Worm (Caenorhabditis elegans) whole organism, mixed stage, embryonic: ENCODE data around the gene ocr-4.

ENCODE experiments used
- blmp-1 ChIP-seq: fragments of 150-350 bp; optimal IDR thresholded peaks from 2 replicates; lab custom pipeline; 2014; ENCODE audit warnings: missing biosample characterization, missing genetic modification characterization
- elt-1 ChIP-seq: sonication (generic microtip); optimal IDR thresholded peaks from 2 replicates; lab custom pipeline; 2017; ENCODE audit warnings: missing genetic modification characterization, mild to moderate bottlenecking, missing compliant biosample characterization, antibody characterized with exemption, moderate library complexity, borderline replicate concordance; ENCODE audit not compliant: insufficient read depth
- elt-3 ChIP-seq: fragments of 150-350 bp; optimal IDR thresholded peaks from 2 replicates; lab custom pipeline; 2014; ENCODE audit warnings: missing biosample characterization, missing genetic modification characterization
- lin-13 ChIP-seq: fragments of 150-350 bp; optimal IDR thresholded peaks from 2 replicates; lab custom pipeline; 2014; ENCODE audit warnings: missing biosample characterization, missing genetic modification characterization
- mep-1 ChIP-seq: fragments of 150-350 bp; optimal IDR thresholded peaks from 2 replicates; lab custom pipeline; 2017; ENCODE audit warnings: missing biosample characterization, missing genetic modification reagents, missing genetic modification characterization, inconsistent platforms
- nhr-237 ChIP-seq: fragments of 150-350 bp; optimal IDR thresholded peaks from 2 replicates; lab custom pipeline; 2014; ENCODE audit warnings: missing biosample characterization, missing genetic modification characterization
- pha-4 ChIP-seq: fragments of 150-350 bp; optimal IDR thresholded peaks from 2 replicates; lab custom pipeline; 2018; ENCODE audit warnings: missing biosample characterization, missing genetic modification reagents, missing genetic modification characterization
- unc-39 ChIP-seq: fragments of 150-350 bp; optimal IDR thresholded peaks from 2 replicates; lab custom pipeline; 2014; ENCODE audit warnings: missing biosample characterization, missing genetic modification characterization
- unc-62 ChIP-seq: fragments of 150-350 bp; optimal IDR thresholded peaks from 2 replicates; lab custom pipeline; 2014; ENCODE audit warnings: missing biosample characterization, missing genetic modification reagents, missing genetic modification characterization
- ztf-11 ChIP-seq: fragments of 150-350 bp; optimal IDR thresholded peaks from 2 replicates; lab custom pipeline; 2014; ENCODE audit warnings: missing biosample characterization, missing genetic modification characterization

- TF ChIP-seq lin-13 (tag; lab: Kevin White, UChicago) (no peak), blmp-1 (no peak), pha-4 (no peak), nhr-237 (tag; lab: Kevin White, UChicago) (no peak), unc-39 (no peak), unc-62 (GFP tag; lab: Kevin White, UChicago) (no peak), ztf-11 (tag; lab: Kevin White, UChicago) (no peak), elt-3 (no peak), elt-1 (tag; lab: Kevin White, UChicago) (no peak), mep-1 (tag; lab: Kevin White, UChicago) (no peak)
These were observed 15.9 kb downstream of the ocr-4 start, which contains the start of gene F42C5.9 for ce11 chrIV:7316613-7317153.
